Worm (Caenorhabditis elegans): ENCODE results near the gene unc-32.

ce11 chrIII:8934378-8934777 is 29.0 kb downstream of the unc-32 start:
- TF ChIP-seq ref-1 (GFP tag; conservative IDR thresholded peaks at IDR 0.05), result no peak
- no peak for TF ChIP-seq cog-1 (tag; optimal IDR thresholded peaks at IDR 0.05)
- TF ChIP-seq tab-1 (GFP tag; IDR thresholded peaks at IDR 0.05), result no peak
- no peak for TF ChIP-seq klf-2 (GFP tag; conservative IDR thresholded peaks at IDR 0.05)
- TF ChIP-seq flt-1 (GFP tag; IDR thresholded peaks at IDR 0.05), result no peak
- TF ChIP-seq ztf-29 (GFP tag; IDR thresholded peaks at IDR 0.05), result no peak
- no peak for TF ChIP-seq ztf-23 (GFP tag; IDR thresholded peaks at IDR 0.05)
- TF ChIP-seq T22C8.4 (GFP tag; IDR thresholded peaks at IDR 0.05), result no peak
- no peak for TF ChIP-seq med-1 (GFP tag; optimal IDR thresholded peaks at IDR 0.05; ENCODE audit: insufficient read depth)
